Worm (Caenorhabditis elegans) whole organism, early embryonic: Measurements from ENCODE around the gene pdi-2.

Source experiments
- B0310.2 ChIP-seq: sonication (generic microtip); optimal IDR thresholded peaks from 2 replicates; lab custom pipeline; 2016; ENCODE audit warnings: mild to moderate bottlenecking, missing genetic modification characterization, missing compliant biosample characterization
- ama-1 ChIP-seq: fragments of 150-350 bp; optimal IDR thresholded peaks from 2 replicates; lab custom pipeline; 2014
- ceh-13 ChIP-seq: fragments of 200-800 bp; sonication (Bioruptor generic); optimal IDR thresholded peaks from 2 replicates; lab custom pipeline; 2018; ENCODE audit warnings: mild to moderate bottlenecking, missing genetic modification characterization, missing compliant biosample characterization
- flt-1 ChIP-seq: fragments of 200-800 bp; sonication (Bioruptor generic); IDR thresholded peaks from 2 replicates; pipeline ENCODE4 v1.3.6; 2022; ENCODE audit warnings: missing genetic modification characterization, missing compliant biosample characterization
- sea-1 ChIP-seq: fragments of 200-800 bp; sonication (Bioruptor generic); conservative IDR thresholded peaks from 2 replicates; pipeline ENCODE4 v1.3.6; 2022; ENCODE audit warnings: missing genetic modification characterization, missing compliant biosample characterization
- tbx-11 ChIP-seq: fragments of 200-800 bp; sonication (Bioruptor generic); IDR thresholded peaks from 2 replicates; pipeline ENCODE4 v1.3.6; 2022; ENCODE audit warnings: missing genetic modification characterization, missing compliant biosample characterization
- tbx-37 ChIP-seq: fragments of 200-800 bp; sonication (Bioruptor generic); conservative IDR thresholded peaks from 2 replicates; pipeline ENCODE4 v1.3.6; 2022; ENCODE audit warnings: missing genetic modification reagents, missing genetic modification characterization, missing compliant biosample characterization

ce11 chrX:4532160-4532741, 8.3 kb downstream of the pdi-2 start, which contains the start of gene nhr-35:
- no peak for TF ChIP-seq ama-1 (lab: Kevin White, UChicago)
- no peak for TF ChIP-seq sea-1 (GFP tag; lab: Robert Waterston, UW)
- no peak for TF ChIP-seq flt-1 (GFP tag; lab: Robert Waterston, UW)
- no peak for TF ChIP-seq tbx-11
- no peak for TF ChIP-seq tbx-37 (GFP tag; lab: Robert Waterston, UW)
- no peak for TF ChIP-seq B0310.2 (tag; lab: Kevin White, UChicago)
- TF ChIP-seq ceh-13 (GFP tag; lab: Kevin White, UChicago), result no peak
